Worm (Caenorhabditis elegans): ENCODE measurements around the gene Y53F4A.2.

The Y53F4A.2 gene

ce11 chrII:14876737-14877203 is at the start of gene Y53F4A.2:
Y53F4A.2 (minus strand) TSS chrII:14877153.
- TF ChIP-seq ZK546.5 (tag; optimal IDR thresholded peaks at IDR 0.05) (no peak), lin-13 (GFP tag; optimal IDR thresholded peaks at IDR 0.05) (no peak), snpc-4 (tag; optimal IDR thresholded peaks at IDR 0.05) (no peak), sma-3 (GFP tag; optimal IDR thresholded peaks at IDR 0.05) (no peak), unc-62 (GFP tag; optimal IDR thresholded peaks at IDR 0.05) (no peak), elt-3 (tag; optimal IDR thresholded peaks at IDR 0.05) (no peak), zag-1 (tag; optimal IDR thresholded peaks at IDR 0.05) (no peak), nhr-23 (tag; optimal IDR thresholded peaks at IDR 0.05) (no peak), nhr-237 (tag; optimal IDR thresholded peaks at IDR 0.05) (no peak), nhr-12 (tag; optimal IDR thresholded peaks at IDR 0.05) (no peak), egl-27 (tag; optimal IDR thresholded peaks at IDR 0.05) (no peak), ceh-16 (tag; optimal IDR thresholded peaks at IDR 0.05) (no peak), nhr-21 (tag; optimal IDR thresholded peaks at IDR 0.05) (no peak), nhr-10 (tag; optimal IDR thresholded peaks at IDR 0.05) (no peak), alr-1 (tag; optimal IDR thresholded peaks at IDR 0.05) (no peak), lsy-2 (tag; optimal IDR thresholded peaks at IDR 0.05) (no peak), sma-9 (GFP tag; optimal IDR thresholded peaks at IDR 0.05) (no peak), sma-9 (tag; optimal IDR thresholded peaks at IDR 0.05) (no peak), F13H6.1 (tag; optimal IDR thresholded peaks at IDR 0.05) (no peak), unc-55 (GFP tag; optimal IDR thresholded peaks at IDR 0.05) (no peak), ztf-11 (tag; optimal IDR thresholded peaks at IDR 0.05) (no peak)

ce11 chrII:14919148-14919755 is 42.3 kb upstream of the Y53F4A.2 start, which contains the start of gene pde-3:
pde-3 (plus strand) TSS chrII:14919705.
- TF ChIP-seq mdl-1 (tag; optimal IDR thresholded peaks at IDR 0.05) (no peak), ztf-1 (GFP tag; conservative IDR thresholded peaks at IDR 0.05) (no peak), egl-27 (tag; optimal IDR thresholded peaks at IDR 0.05) (no peak), unc-62 (GFP tag; optimal IDR thresholded peaks at IDR 0.05) (no peak), ama-1 (optimal IDR thresholded peaks at IDR 0.05) (no peak), ztf-11 (tag; optimal IDR thresholded peaks at IDR 0.05) (no peak), F13H6.1 (tag; optimal IDR thresholded peaks at IDR 0.05) (no peak), ZK546.5 (tag; optimal IDR thresholded peaks at IDR 0.05) (no peak), zag-1 (tag; optimal IDR thresholded peaks at IDR 0.05) (no peak), gmeb-1 (tag; optimal IDR thresholded peaks at IDR 0.05) (no peak), mbf-1 (tag; optimal IDR thresholded peaks at IDR 0.05) (no peak), lin-13 (GFP tag; optimal IDR thresholded peaks at IDR 0.05) (no peak), C34F6.9 (tag; optimal IDR thresholded peaks at IDR 0.05) (no peak)

ce11 chrII:14916848-14917247 is 39.9 kb upstream of the Y53F4A.2 start:
- TF ChIP-seq snpc-4 (tag; optimal IDR thresholded peaks at IDR 0.05), result peak; percentile 80
- TF ChIP-seq nhr-129 (tag; optimal IDR thresholded peaks at IDR 0.05), result peak; percentile 66
- TF ChIP-seq peb-1 (tag; optimal IDR thresholded peaks at IDR 0.05), result no peak
- no peak for TF ChIP-seq dmd-4 (tag; optimal IDR thresholded peaks at IDR 0.05)

ce11 chrII:14910307-14910706 is 33.4 kb upstream of the Y53F4A.2 start, which contains the start of gene R03C1.1:
R03C1.1 (minus strand) TSS chrII:14910407.
- TF ChIP-seq unc-55 (GFP tag; optimal IDR thresholded peaks at IDR 0.05), result no peak
- TF ChIP-seq lsy-2 (tag; optimal IDR thresholded peaks at IDR 0.05), result no peak

ce11 chrII:14907719-14908118 is 30.8 kb upstream of the Y53F4A.2 start:
- TF ChIP-seq mbf-1 (tag; optimal IDR thresholded peaks at IDR 0.05) (no peak), ztf-11 (tag; optimal IDR thresholded peaks at IDR 0.05) (no peak), skn-1 (tag; optimal IDR thresholded peaks at IDR 0.05) (no peak), lin-39 (tag; optimal IDR thresholded peaks at IDR 0.05) (no peak), C34F6.9 (tag; optimal IDR thresholded peaks at IDR 0.05) (no peak), sma-9 (GFP tag; optimal IDR thresholded peaks at IDR 0.05) (no peak), sma-9 (tag; optimal IDR thresholded peaks at IDR 0.05) (no peak), nhr-6 (tag; optimal IDR thresholded peaks at IDR 0.05) (no peak), sem-4 (tag; optimal IDR thresholded peaks at IDR 0.05) (no peak), ceh-16 (tag; optimal IDR thresholded peaks at IDR 0.05) (no peak), mab-5 (tag; optimal IDR thresholded peaks at IDR 0.05) (no peak)

Measured in whole organism, L2 larva.